Worm (Caenorhabditis elegans): ENCODE data around the gene asp-19.

DNA sequence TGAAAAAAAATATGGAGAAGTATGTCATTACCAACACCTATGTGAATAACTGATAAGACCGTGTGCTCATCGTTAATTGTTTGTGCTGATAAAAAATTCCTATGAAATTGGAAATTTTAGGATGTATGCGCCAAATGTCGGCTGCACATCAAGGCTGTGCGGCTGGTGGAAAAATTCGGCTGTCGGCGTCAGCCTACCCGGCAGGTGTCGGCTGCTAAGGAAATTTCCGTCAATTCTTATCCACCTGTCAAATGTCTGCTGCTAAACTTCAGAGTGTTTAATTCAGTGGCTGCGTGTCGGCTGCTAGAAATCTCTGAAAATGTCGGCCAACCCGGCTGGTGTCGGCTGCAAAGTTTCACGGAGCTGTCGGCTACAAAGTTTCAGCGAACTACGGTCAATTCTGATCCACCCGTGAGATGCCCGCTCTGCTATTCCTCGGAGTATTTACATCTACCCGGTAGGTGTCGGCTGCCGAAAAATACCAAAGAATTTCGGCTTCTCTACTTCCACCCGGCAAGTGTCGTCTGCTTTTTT lies 9.2 kb downstream of the asp-19 start, which contains the start of gene Y17D7C.2:
- TF ChIP-seq fkh-6 (tag; optimal IDR thresholded peaks at IDR 0.05) (no peak), elt-2 (tag; optimal IDR thresholded peaks at IDR 0.05) (peak; percentile 66), nhr-11 (tag; optimal IDR thresholded peaks at IDR 0.05) (no peak), sox-4 (tag; optimal IDR thresholded peaks at IDR 0.05) (no peak), mec-3 (tag; optimal IDR thresholded peaks at IDR 0.05; ENCODE audit: borderline replicate concordance) (no peak), ama-1 (optimal IDR thresholded peaks at IDR 0.05) (no peak), hlh-6 (tag; optimal IDR thresholded peaks at IDR 0.05) (no peak), dve-1 (tag; optimal IDR thresholded peaks at IDR 0.05) (no peak)
